Worm (Caenorhabditis elegans) whole organism, late embryonic: Measurements from ENCODE around the gene T03F6.10.

Source experiments
- ceh-31 ChIP-seq: sonication (generic microtip); optimal IDR thresholded peaks from 2 replicates; lab custom pipeline; 2016; ENCODE audit warnings: missing genetic modification characterization, missing compliant biosample characterization
- hlh-6 ChIP-seq: sonication (generic microtip); optimal IDR thresholded peaks from 2 replicates; lab custom pipeline; 2016; ENCODE audit warnings: missing genotype, missing genetic modification characterization, missing compliant biosample characterization
- nfya-1 ChIP-seq: sonication (generic microtip); optimal IDR thresholded peaks from 2 replicates; lab custom pipeline; 2017; ENCODE audit warnings: missing genetic modification characterization, mild to moderate bottlenecking, missing compliant biosample characterization, antibody characterized with exemption, moderate library complexity
- nhr-11 ChIP-seq: fragments of 150-350 bp; optimal IDR thresholded peaks from 2 replicates; lab custom pipeline; 2014; ENCODE audit warnings: missing biosample characterization, missing genetic modification characterization
- odd-2 ChIP-seq: sonication (generic microtip); optimal IDR thresholded peaks from 2 replicates; lab custom pipeline; 2017; ENCODE audit warnings: antibody characterized with exemption, mild to moderate bottlenecking, missing genetic modification characterization, missing compliant biosample characterization
- tbx-2 ChIP-seq: sonication (generic microtip); optimal IDR thresholded peaks from 2 replicates; lab custom pipeline; 2016; ENCODE audit warnings: missing genetic modification characterization, missing compliant biosample characterization

ce11 chrIII:13381684-13382083 is 3.5 kb upstream of the T03F6.10 start:
- TF ChIP-seq ceh-31 (no peak), tbx-2 (tag; lab: Kevin White, UChicago) (no peak), nfya-1 (tag; lab: Kevin White, UChicago) (no peak), nhr-11 (tag; lab: Kevin White, UChicago) (no peak), hlh-6 (no peak), odd-2 (tag; lab: Kevin White, UChicago) (no peak)
